Worm (Caenorhabditis elegans) whole organism, young adult: ENCODE data around the gene stdh-2.

Experiments
- B0035.1 ChIP-seq: sonication (generic microtip); optimal IDR thresholded peaks from 2 replicates; lab custom pipeline; 2016; ENCODE audit warnings: missing genetic modification characterization, mild to moderate bottlenecking, missing compliant biosample characterization, missing genotype, missing genetic modification reagents
- F10E7.11 ChIP-seq: sonication (generic microtip); optimal IDR thresholded peaks from 2 replicates; lab custom pipeline; 2017; ENCODE audit warnings: mild to moderate bottlenecking, missing genetic modification characterization, moderate library complexity, missing compliant biosample characterization
- F22D6.2 ChIP-seq: sonication (generic microtip); optimal IDR thresholded peaks from 2 replicates; lab custom pipeline; 2016; ENCODE audit warnings: mild to moderate bottlenecking, missing genetic modification characterization, missing compliant biosample characterization
- F37B4.10 ChIP-seq: fragments of 200-800 bp; sonication (Bioruptor generic); IDR thresholded peaks from 2 replicates; pipeline ENCODE4 v1.3.6; 2022; ENCODE audit warnings: missing genetic modification characterization, missing compliant biosample characterization
- K11D2.4 ChIP-seq: fragments of 200-800 bp; sonication (Bioruptor generic); IDR thresholded peaks from 2 replicates; pipeline ENCODE4 v1.3.6; 2022; ENCODE audit warnings: missing genetic modification reagents, missing genetic modification characterization, missing compliant biosample characterization
- T07F8.4 ChIP-seq: sonication (generic microtip); optimal IDR thresholded peaks from 2 replicates; lab custom pipeline; 2016; ENCODE audit warnings: mild to moderate bottlenecking, missing genetic modification characterization, moderate library complexity, missing compliant biosample characterization
- Y56A3A.18 ChIP-seq: fragments of 200-800 bp; sonication (Bioruptor generic); IDR thresholded peaks from 2 replicates; pipeline ENCODE4 v1.3.6; 2022; ENCODE audit warnings: missing genetic modification reagents, missing genetic modification characterization, missing compliant biosample characterization
- Y79H2A.3 ChIP-seq: fragments of 200-800 bp; sonication (Bioruptor generic); conservative IDR thresholded peaks from 2 replicates; pipeline ENCODE4 v1.3.6; 2022; ENCODE audit warnings: missing genetic modification reagents, missing genetic modification characterization, missing compliant biosample characterization
- ama-1 ChIP-seq, 3 experiments: fragments of 150-350 bp in 1 of 3; sonication (generic microtip) in 2 of 3; optimal IDR thresholded peaks; 2 replicates each; lab custom pipeline; 2014 to 2018; ENCODE audit warnings: missing biosample characterization in 2 of 3, missing genetic modification characterization in 2 of 3, missing genetic modification reagents in 2 of 3
- aptf-2 ChIP-seq: fragments of 200-800 bp; sonication (Bioruptor generic); conservative IDR thresholded peaks from 2 replicates; pipeline ENCODE4 v1.3.6; 2022; ENCODE audit warnings: missing genetic modification reagents, missing genetic modification characterization, missing compliant biosample characterization
- atf-7 ChIP-seq: sonication (generic microtip); optimal IDR thresholded peaks from 2 replicates; lab custom pipeline; 2017; ENCODE audit warnings: mild to moderate bottlenecking, missing genetic modification characterization, missing compliant biosample characterization
- athp-1 ChIP-seq: sonication (generic microtip); optimal IDR thresholded peaks from 2 replicates; lab custom pipeline; 2017; ENCODE audit warnings: mild to moderate bottlenecking, missing genetic modification characterization, missing compliant biosample characterization
- bed-1 ChIP-seq: fragments of 200-800 bp; sonication (Bioruptor generic); IDR thresholded peaks from 2 replicates; pipeline ENCODE4 v1.3.6; 2022; ENCODE audit warnings: missing genetic modification reagents, missing genetic modification characterization, missing compliant biosample characterization
- ceh-27 ChIP-seq: fragments of 200-800 bp; sonication (Bioruptor generic); optimal IDR thresholded peaks from 2 replicates; lab custom pipeline; 2018; ENCODE audit warnings: mild to moderate bottlenecking, missing genetic modification characterization, moderate library complexity, missing compliant biosample characterization
- ceh-58 ChIP-seq: fragments of 200-800 bp; sonication (Bioruptor generic); IDR thresholded peaks from 2 replicates; pipeline ENCODE4 v1.3.6; 2022; ENCODE audit warnings: missing genetic modification characterization, missing compliant biosample characterization
- ceh-79 ChIP-seq: sonication (generic microtip); optimal IDR thresholded peaks from 2 replicates; lab custom pipeline; 2017; ENCODE audit warnings: mild to moderate bottlenecking, missing genetic modification characterization, missing compliant biosample characterization
- chd-7 ChIP-seq: sonication (generic microtip); optimal IDR thresholded peaks from 2 replicates; lab custom pipeline; 2016; ENCODE audit warnings: mild to moderate bottlenecking, missing genetic modification characterization, moderate library complexity, missing compliant biosample characterization
- dox-1 ChIP-seq: fragments of 200-800 bp; sonication (Bioruptor generic); IDR thresholded peaks from 2 replicates; pipeline ENCODE4 v1.3.6; 2022; ENCODE audit warnings: missing genetic modification reagents, missing genetic modification characterization, missing compliant biosample characterization
- dpff-1 ChIP-seq: sonication (generic microtip); optimal IDR thresholded peaks from 2 replicates; lab custom pipeline; 2017; ENCODE audit warnings: mild to moderate bottlenecking, missing genetic modification characterization, missing compliant biosample characterization
- efl-1 ChIP-seq: fragments of 150-350 bp; optimal IDR thresholded peaks from 2 replicates; lab custom pipeline; 2014; ENCODE audit warnings: missing biosample characterization, missing genetic modification reagents, missing genetic modification characterization
- egl-18 ChIP-seq: fragments of 200-800 bp; sonication (Bioruptor generic); IDR thresholded peaks from 2 replicates; pipeline ENCODE4 v1.3.6; 2022; ENCODE audit warnings: missing genetic modification reagents, missing genetic modification characterization, missing compliant biosample characterization
- fkh-3 ChIP-seq: sonication (generic microtip); optimal IDR thresholded peaks from 2 replicates; lab custom pipeline; 2016; ENCODE audit warnings: mild to moderate bottlenecking, missing genetic modification characterization, missing compliant biosample characterization
- hlh-12 ChIP-seq: sonication (generic microtip); optimal IDR thresholded peaks from 2 replicates; lab custom pipeline; 2016; ENCODE audit warnings: missing genetic modification characterization, missing compliant biosample characterization
- hlh-26 ChIP-seq: fragments of 200-800 bp; sonication (Bioruptor generic); conservative IDR thresholded peaks from 2 replicates; pipeline ENCODE4 v1.3.6; 2022; ENCODE audit warnings: missing genetic modification reagents, missing genetic modification characterization, missing compliant biosample characterization
- hsf-1 ChIP-seq: fragments of 200-800 bp; sonication (Bioruptor generic); IDR thresholded peaks from 2 replicates; pipeline ENCODE4 v1.3.6; 2022; ENCODE audit warnings: missing genetic modification reagents, missing genetic modification characterization, missing compliant biosample characterization
- lin-40 ChIP-seq: sonication (generic microtip); optimal IDR thresholded peaks from 2 replicates; lab custom pipeline; 2016; ENCODE audit warnings: missing genetic modification characterization, mild to moderate bottlenecking, missing compliant biosample characterization, missing genotype, missing genetic modification reagents
- lin-54 ChIP-seq: fragments of 200-800 bp; sonication (Bioruptor generic); optimal IDR thresholded peaks from 2 replicates; lab custom pipeline; 2018; ENCODE audit warnings: mild to moderate bottlenecking, missing genetic modification characterization, missing compliant biosample characterization
- madf-3 ChIP-seq: fragments of 200-800 bp; sonication (Bioruptor generic); IDR thresholded peaks from 2 replicates; pipeline ENCODE4 v1.3.6; 2022; ENCODE audit warnings: missing genetic modification reagents, missing genetic modification characterization, missing compliant biosample characterization
- mcd-1 ChIP-seq: fragments of 200-800 bp; sonication (Bioruptor generic); IDR thresholded peaks from 2 replicates; pipeline ENCODE4 v1.3.6; 2022; ENCODE audit warnings: missing genetic modification reagents, missing genetic modification characterization, missing compliant biosample characterization
- mel-28 ChIP-seq: sonication (generic microtip); optimal IDR thresholded peaks from 2 replicates; lab custom pipeline; 2016; ENCODE audit warnings: borderline replicate concordance, mild to moderate bottlenecking, missing genetic modification characterization, missing compliant biosample characterization
- mes-4 ChIP-seq: sonication (generic microtip); optimal IDR thresholded peaks from 2 replicates; lab custom pipeline; 2016; ENCODE audit warnings: missing genotype, missing genetic modification characterization, missing compliant biosample characterization
- nfya-1 ChIP-seq: sonication (generic microtip); optimal IDR thresholded peaks from 2 replicates; lab custom pipeline; 2017; ENCODE audit warnings: antibody characterized with exemption, missing compliant biosample characterization, missing genetic modification characterization, borderline replicate concordance; ENCODE audit not compliant: insufficient read depth
- nfyb-1 ChIP-seq: fragments of 200-800 bp; sonication (Bioruptor generic); IDR thresholded peaks from 2 replicates; pipeline ENCODE4 v1.3.6; 2022; ENCODE audit warnings: missing genetic modification reagents, missing genetic modification characterization, missing compliant biosample characterization
- nhr-179 ChIP-seq: sonication (generic microtip); optimal IDR thresholded peaks from 2 replicates; lab custom pipeline; 2016; ENCODE audit warnings: mild to moderate bottlenecking, missing genetic modification characterization, missing compliant biosample characterization
- nhr-80 ChIP-seq: sonication (generic microtip); optimal IDR thresholded peaks from 2 replicates; lab custom pipeline; 2016; ENCODE audit warnings: missing genetic modification characterization, missing compliant biosample characterization
- nhr-90 ChIP-seq: sonication (generic microtip); optimal IDR thresholded peaks from 2 replicates; lab custom pipeline; 2016; ENCODE audit warnings: missing genotype, mild to moderate bottlenecking, missing genetic modification characterization, missing compliant biosample characterization
- rcor-1 ChIP-seq: fragments of 200-800 bp; sonication (Bioruptor generic); IDR thresholded peaks from 2 replicates; pipeline ENCODE4 v1.3.6; 2022; ENCODE audit warnings: missing genetic modification reagents, missing genetic modification characterization, missing compliant biosample characterization
- repo-1 ChIP-seq: sonication (generic microtip); optimal IDR thresholded peaks from 2 replicates; lab custom pipeline; 2017; ENCODE audit warnings: mild to moderate bottlenecking, missing genetic modification characterization, missing compliant biosample characterization
- sea-2 ChIP-seq: fragments of 200-800 bp; sonication (Bioruptor generic); IDR thresholded peaks from 2 replicates; pipeline ENCODE4 v1.3.6; 2022; ENCODE audit warnings: missing genetic modification characterization, missing compliant biosample characterization
- snpc-4 ChIP-seq, 5 experiments: fragments of 150-350 bp in 1 of 5; sonication (generic microtip) in 4 of 5; optimal IDR thresholded peaks; 2 replicates each; lab custom pipeline; 2014 to 2018; ENCODE audit warnings: missing genetic modification characterization in 5 of 5, missing biosample characterization in 3 of 5, antibody characterized with exemption in 2 of 5, mild to moderate bottlenecking in 2 of 5, missing compliant biosample characterization in 2 of 5, missing genotype in 2 of 5, moderate library complexity in 2 of 5, missing genetic modification reagents in 1 of 5
- somi-1 ChIP-seq: fragments of 200-800 bp; sonication (Bioruptor generic); optimal IDR thresholded peaks from 2 replicates; lab custom pipeline; 2018; ENCODE audit warnings: mild to moderate bottlenecking, missing genetic modification characterization, missing compliant biosample characterization
- tbp1 ChIP-seq: fragments of 200-800 bp; sonication (Bioruptor generic); optimal IDR thresholded peaks from 2 replicates; lab custom pipeline; 2018; ENCODE audit warnings: mild to moderate bottlenecking, missing genetic modification characterization, missing compliant biosample characterization
- xnd-1 ChIP-seq: sonication (generic microtip); optimal IDR thresholded peaks from 2 replicates; lab custom pipeline; 2016; ENCODE audit warnings: missing genotype, missing genetic modification reagents, missing genetic modification characterization, missing compliant biosample characterization
- ztf-25 ChIP-seq: fragments of 200-800 bp; sonication (Bioruptor generic); IDR thresholded peaks from 2 replicates; pipeline ENCODE4 v1.3.6; 2022; ENCODE audit warnings: missing genetic modification reagents, missing genetic modification characterization, missing compliant biosample characterization

Gene stdh-2

DNA sequence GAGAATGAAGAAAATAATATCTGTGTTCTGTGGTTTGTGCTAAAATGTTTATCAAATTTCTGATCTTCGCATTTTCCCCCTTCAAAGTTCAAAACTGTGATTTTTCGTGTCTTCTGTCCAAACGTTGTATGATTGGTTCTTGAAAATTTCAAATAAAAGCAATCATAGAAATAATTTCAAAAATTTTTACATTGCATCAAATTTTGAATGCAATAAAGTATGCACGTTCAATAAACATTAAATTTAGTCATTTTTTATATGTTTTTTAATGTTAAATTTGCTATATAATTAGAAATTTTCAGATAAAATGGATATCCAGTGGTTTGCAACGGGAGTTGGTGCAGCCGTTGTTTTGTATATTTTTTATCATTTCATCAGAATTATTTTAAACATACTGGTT, at the start of gene stdh-2:
TSS of gene stdh-2 (plus strand) at position 301 of the 400 bp plus-strand sequence.
- TF ChIP-seq madf-3, result no peak
- TF ChIP-seq bed-1 (GFP tag; lab: Robert Waterston, UW), result no peak
- TF ChIP-seq nfya-1 (tag; lab: Kevin White, UChicago), result no peak
- no peak for TF ChIP-seq Y79H2A.3
- TF ChIP-seq nhr-179, result no peak
- no peak for TF ChIP-seq tbp1
- TF ChIP-seq somi-1 (GFP tag; lab: Kevin White, UChicago), result no peak
- no peak for TF ChIP-seq ama-1 (optimal IDR thresholded peaks at IDR 0.05; lab: Kevin White, UChicago)
- TF ChIP-seq ama-1 (GFP tag; optimal IDR thresholded peaks at IDR 0.05; lab: Kevin White, UChicago), result no peak
- TF ChIP-seq fkh-3 (tag; lab: Kevin White, UChicago), result no peak
- TF ChIP-seq rcor-1 (GFP tag; lab: Robert Waterston, UW), result no peak
- TF ChIP-seq K11D2.4 (GFP tag; lab: Robert Waterston, UW), result no peak
- TF ChIP-seq mes-4 (tag; lab: Kevin White, UChicago), result no peak
- no peak for TF ChIP-seq hlh-12
- TF ChIP-seq lin-54 (GFP tag; lab: Kevin White, UChicago), result no peak
- TF ChIP-seq repo-1 (tag; lab: Kevin White, UChicago), result no peak
- TF ChIP-seq athp-1 (tag; lab: Kevin White, UChicago), result no peak
- no peak for TF ChIP-seq mcd-1

DNA sequence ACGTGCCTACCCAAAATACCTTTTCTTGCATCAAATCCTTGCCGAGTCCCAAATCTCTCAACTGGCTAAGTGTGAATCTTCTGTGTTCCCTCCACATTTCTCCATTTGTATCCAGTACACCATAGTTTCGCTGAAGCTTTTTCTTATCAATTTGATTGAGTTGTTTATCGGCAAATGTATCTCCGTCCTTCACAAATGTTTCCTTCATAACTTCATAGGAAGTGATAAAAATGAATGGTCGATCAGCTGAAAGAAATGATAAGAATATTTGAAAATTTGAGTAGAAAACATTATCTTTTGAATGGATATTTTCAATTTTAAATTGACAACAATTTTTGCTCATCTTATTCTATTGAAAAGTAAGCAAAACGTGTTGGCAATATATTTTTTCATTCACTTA, 48.9 kb upstream of the stdh-2 start:
- TF ChIP-seq xnd-1 (no peak), T07F8.4 (tag; lab: Kevin White, UChicago) (no peak), chd-7 (tag; lab: Kevin White, UChicago) (no peak), F22D6.2 (tag; lab: Kevin White, UChicago) (no peak), dpff-1 (tag; lab: Kevin White, UChicago) (no peak), nhr-80 (peak; percentile 32), ceh-79 (tag; lab: Kevin White, UChicago) (no peak)

DNA sequence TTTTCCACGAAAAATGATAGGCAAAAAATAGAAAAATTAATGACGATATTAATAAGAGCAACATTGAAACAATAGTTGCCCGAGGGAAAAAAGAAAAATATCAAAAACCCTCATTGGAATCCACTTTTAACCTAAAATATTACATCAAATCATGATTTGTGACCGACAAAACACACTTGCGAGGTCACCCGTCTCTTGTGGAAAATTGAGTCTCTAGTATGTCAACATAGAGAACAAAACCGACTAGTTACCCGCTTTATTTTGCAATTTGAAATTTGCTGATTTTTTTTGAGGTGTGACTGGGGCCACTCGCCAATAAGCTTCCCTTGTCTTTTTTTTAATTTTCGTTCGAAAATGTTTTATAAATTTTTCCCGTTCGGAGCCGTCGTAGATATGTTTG, 48.4 kb upstream of the stdh-2 start, which contains the start of gene cyp-33D1:
TSS of gene cyp-33D1 (minus strand) at position 101 of the 400 bp plus-strand sequence.
- TF ChIP-seq nfyb-1 (GFP tag; lab: Robert Waterston, UW) (no peak), aptf-2 (no peak), egl-18 (GFP tag; lab: Robert Waterston, UW) (no peak), F37B4.10 (GFP tag; lab: Robert Waterston, UW) (no peak), mel-28 (tag; lab: Kevin White, UChicago) (no peak), dox-1 (GFP tag; lab: Robert Waterston, UW) (no peak), hsf-1 (GFP tag; lab: Robert Waterston, UW) (no peak), ztf-25 (GFP tag; lab: Robert Waterston, UW) (no peak), mes-4 (tag; lab: Kevin White, UChicago) (no peak), F10E7.11 (tag; lab: Kevin White, UChicago) (no peak), sea-2 (no peak), ceh-27 (GFP tag; lab: Kevin White, UChicago) (no peak)

DNA sequence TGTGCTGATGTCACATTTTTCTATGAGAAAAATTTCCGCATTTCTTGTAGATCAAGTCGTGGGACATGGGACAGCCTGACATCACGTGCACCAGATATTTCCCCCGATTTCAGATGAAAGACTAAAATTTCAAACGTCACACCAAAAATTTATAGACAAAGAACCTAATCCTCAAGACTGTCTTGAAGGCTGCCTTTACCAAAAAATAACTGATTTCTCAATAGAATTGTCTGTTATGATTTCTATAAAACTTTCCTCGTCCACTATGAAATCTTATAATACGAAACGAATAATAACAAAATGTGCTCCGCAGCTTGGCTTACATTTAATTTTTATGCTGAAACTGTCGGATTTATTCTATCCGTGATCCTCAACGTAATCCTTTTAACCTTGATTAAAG, 43.8 kb upstream of the stdh-2 start, which contains the start of gene str-106:
TSS of gene str-106 (plus strand) at position 301 of the 400 bp plus-strand sequence.
- TF ChIP-seq hlh-26 (GFP tag; lab: Robert Waterston, UW) (no peak), efl-1 (no peak), hlh-12 (no peak), B0035.1 (no peak), ceh-58 (GFP tag; lab: Robert Waterston, UW) (no peak), mes-4 (tag; lab: Kevin White, UChicago) (no peak), xnd-1 (no peak), nhr-179 (no peak), nhr-90 (no peak), snpc-4 (GFP tag; optimal IDR thresholded peaks at IDR 0.05; lab: Kevin White, UChicago) (no peak), snpc-4 (tag; optimal IDR thresholded peaks at IDR 0.05; lab: Kevin White, UChicago) (no peak), lin-40 (tag; lab: Kevin White, UChicago) (no peak), fkh-3 (tag; lab: Kevin White, UChicago) (no peak), atf-7 (no peak), Y56A3A.18 (GFP tag; lab: Robert Waterston, UW) (no peak)
